Worm (Caenorhabditis elegans) whole organism, young adult: ENCODE data around the gene fbxb-19.

Experiments used
- B0261.1 ChIP-seq: sonication (generic microtip); optimal IDR thresholded peaks from 2 replicates; lab custom pipeline; 2016; ENCODE audit warnings: mild to moderate bottlenecking, missing genetic modification characterization, moderate library complexity, missing compliant biosample characterization
- F55B11.4 ChIP-seq: sonication (generic microtip); optimal IDR thresholded peaks from 2 replicates; lab custom pipeline; 2016; ENCODE audit warnings: missing compliant biosample characterization, missing genetic modification characterization, borderline replicate concordance; ENCODE audit not compliant: insufficient read depth
- F57C9.4 ChIP-seq: sonication (generic microtip); optimal IDR thresholded peaks from 2 replicates; lab custom pipeline; 2017; ENCODE audit warnings: mild to moderate bottlenecking, missing genetic modification characterization, missing compliant biosample characterization
- K12H6.12 ChIP-seq: fragments of 200-800 bp; sonication (Bioruptor generic); optimal IDR thresholded peaks from 2 replicates; lab custom pipeline; 2018; ENCODE audit warnings: mild to moderate bottlenecking, missing genetic modification characterization, missing compliant biosample characterization
- Y53G8AR.9 ChIP-seq: fragments of 200-800 bp; sonication (Bioruptor generic); conservative IDR thresholded peaks from 2 replicates; pipeline ENCODE4 v1.3.6; 2022; ENCODE audit warnings: missing genetic modification reagents, missing genetic modification characterization, missing compliant biosample characterization
- ama-1 ChIP-seq, 3 experiments: fragments of 150-350 bp in 1 of 3; sonication (generic microtip) in 2 of 3; optimal IDR thresholded peaks; 2 replicates each; lab custom pipeline; 2014 to 2018; ENCODE audit warnings: missing biosample characterization in 2 of 3, missing genetic modification characterization in 2 of 3, missing genetic modification reagents in 2 of 3
- atf-7 ChIP-seq: sonication (generic microtip); optimal IDR thresholded peaks from 2 replicates; lab custom pipeline; 2017; ENCODE audit warnings: mild to moderate bottlenecking, missing genetic modification characterization, missing compliant biosample characterization
- attf-3 ChIP-seq: fragments of 200-800 bp; sonication (Bioruptor generic); conservative IDR thresholded peaks from 2 replicates; pipeline ENCODE4 v1.3.6; 2022; ENCODE audit warnings: missing genetic modification reagents, missing genetic modification characterization, missing compliant biosample characterization
- attf-5 ChIP-seq: fragments of 200-800 bp; sonication (Bioruptor generic); optimal IDR thresholded peaks from 2 replicates; lab custom pipeline; 2018; ENCODE audit warnings: mild to moderate bottlenecking, missing genetic modification characterization, missing compliant biosample characterization
- ccch-3 ChIP-seq: fragments of 200-800 bp; sonication (Bioruptor generic); optimal IDR thresholded peaks from 2 replicates; lab custom pipeline; 2018; ENCODE audit warnings: mild to moderate bottlenecking, missing genetic modification characterization, missing compliant biosample characterization
- ceh-100 ChIP-seq: fragments of 200-800 bp; sonication (Bioruptor generic); IDR thresholded peaks from 2 replicates; pipeline ENCODE4 v1.3.6; 2022; ENCODE audit warnings: missing genetic modification reagents, missing genetic modification characterization, missing compliant biosample characterization
- ceh-27 ChIP-seq: fragments of 200-800 bp; sonication (Bioruptor generic); optimal IDR thresholded peaks from 2 replicates; lab custom pipeline; 2018; ENCODE audit warnings: mild to moderate bottlenecking, missing genetic modification characterization, moderate library complexity, missing compliant biosample characterization
- dox-1 ChIP-seq: fragments of 200-800 bp; sonication (Bioruptor generic); IDR thresholded peaks from 2 replicates; pipeline ENCODE4 v1.3.6; 2022; ENCODE audit warnings: missing genetic modification reagents, missing genetic modification characterization, missing compliant biosample characterization
- egl-18 ChIP-seq: fragments of 200-800 bp; sonication (Bioruptor generic); IDR thresholded peaks from 2 replicates; pipeline ENCODE4 v1.3.6; 2022; ENCODE audit warnings: missing genetic modification reagents, missing genetic modification characterization, missing compliant biosample characterization
- ekl-4 ChIP-seq: fragments of 200-800 bp; sonication (Bioruptor generic); IDR thresholded peaks from 2 replicates; pipeline ENCODE4 v1.3.6; 2022; ENCODE audit warnings: missing genetic modification reagents, missing genetic modification characterization, missing compliant biosample characterization
- ets-4 ChIP-seq: fragments of 200-800 bp; sonication (Bioruptor generic); optimal IDR thresholded peaks from 2 replicates; lab custom pipeline; 2018; ENCODE audit warnings: mild to moderate bottlenecking, missing genetic modification characterization, missing compliant biosample characterization
- hmg-1.2 ChIP-seq: fragments of 200-800 bp; sonication (Bioruptor generic); IDR thresholded peaks from 2 replicates; pipeline ENCODE4 v1.3.6; 2022; ENCODE audit warnings: missing genetic modification reagents, missing genetic modification characterization, missing compliant biosample characterization
- hmg-20 ChIP-seq: fragments of 200-800 bp; sonication (Bioruptor generic); IDR thresholded peaks from 2 replicates; pipeline ENCODE4 v1.3.6; 2022; ENCODE audit warnings: missing genetic modification reagents, missing genetic modification characterization, missing compliant biosample characterization
- hsf-1 ChIP-seq: fragments of 200-800 bp; sonication (Bioruptor generic); IDR thresholded peaks from 2 replicates; pipeline ENCODE4 v1.3.6; 2022; ENCODE audit warnings: missing genetic modification reagents, missing genetic modification characterization, missing compliant biosample characterization
- let-607 ChIP-seq, 2 experiments: fragments of 200-800 bp in 1 of 2; sonication (Bioruptor generic) in 1 of 2; sonication (generic microtip) in 1 of 2; optimal IDR thresholded peaks; 2 replicates each; lab custom pipeline; 2016 to 2018; ENCODE audit warnings: mild to moderate bottlenecking in 2 of 2, missing compliant biosample characterization in 2 of 2, missing genetic modification characterization in 2 of 2, moderate library complexity in 2 of 2, missing genotype in 1 of 2
- lin-35 ChIP-seq, 3 experiments: fragments of 150-350 bp in 2 of 3; sonication (generic microtip) in 1 of 3; optimal IDR thresholded peaks; 2 replicates each; lab custom pipeline; 2014 to 2018; ENCODE audit warnings: missing biosample characterization in 3 of 3, missing genetic modification characterization in 3 of 3, missing genetic modification reagents in 3 of 3
- madf-6 ChIP-seq: fragments of 200-800 bp; sonication (Bioruptor generic); IDR thresholded peaks from 2 replicates; pipeline ENCODE4 v1.3.6; 2022; ENCODE audit warnings: missing genetic modification reagents, missing genetic modification characterization, missing compliant biosample characterization
- nfya-1 ChIP-seq: sonication (generic microtip); optimal IDR thresholded peaks from 2 replicates; lab custom pipeline; 2017; ENCODE audit warnings: antibody characterized with exemption, missing compliant biosample characterization, missing genetic modification characterization, borderline replicate concordance; ENCODE audit not compliant: insufficient read depth
- nhr-27 ChIP-seq: fragments of 200-800 bp; sonication (Bioruptor generic); optimal IDR thresholded peaks from 2 replicates; lab custom pipeline; 2018; ENCODE audit warnings: mild to moderate bottlenecking, missing genetic modification characterization, moderate library complexity, missing compliant biosample characterization
- nhr-80 ChIP-seq: sonication (generic microtip); optimal IDR thresholded peaks from 2 replicates; lab custom pipeline; 2016; ENCODE audit warnings: missing genetic modification characterization, missing compliant biosample characterization
- pbrm-1 ChIP-seq: fragments of 200-800 bp; sonication (Bioruptor generic); IDR thresholded peaks from 2 replicates; pipeline ENCODE4 v1.3.6; 2022; ENCODE audit warnings: missing genetic modification reagents, missing genetic modification characterization, missing compliant biosample characterization
- pha-4 ChIP-seq: fragments of 150-350 bp; sonication (generic microtip); optimal IDR thresholded peaks from 2 replicates; lab custom pipeline; 2014; ENCODE audit warnings: missing biosample characterization, missing genetic modification reagents, missing genetic modification characterization
- sdz-38 ChIP-seq: sonication (generic microtip); optimal IDR thresholded peaks from 2 replicates; lab custom pipeline; 2016; ENCODE audit warnings: missing genotype, missing genetic modification characterization, missing compliant biosample characterization
- sea-2 ChIP-seq: fragments of 200-800 bp; sonication (Bioruptor generic); IDR thresholded peaks from 2 replicates; pipeline ENCODE4 v1.3.6; 2022; ENCODE audit warnings: missing genetic modification characterization, missing compliant biosample characterization
- snpc-1.1 ChIP-seq: sonication (generic microtip); optimal IDR thresholded peaks from 2 replicates; lab custom pipeline; 2017; ENCODE audit warnings: missing genetic modification characterization, mild to moderate bottlenecking, missing compliant biosample characterization, antibody characterized with exemption, moderate library complexity, missing genotype, missing genetic modification reagents; ENCODE audit not compliant: insufficient read depth
- tbp1 ChIP-seq: fragments of 200-800 bp; sonication (Bioruptor generic); optimal IDR thresholded peaks from 2 replicates; lab custom pipeline; 2018; ENCODE audit warnings: mild to moderate bottlenecking, missing genetic modification characterization, missing compliant biosample characterization
- unc-130 ChIP-seq: sonication (generic microtip); optimal IDR thresholded peaks from 2 replicates; lab custom pipeline; 2016; ENCODE audit warnings: missing genetic modification reagents, missing genetic modification characterization, missing compliant biosample characterization
- ztf-6 ChIP-seq: fragments of 200-800 bp; sonication (Bioruptor generic); IDR thresholded peaks from 2 replicates; pipeline ENCODE4 v1.3.6; 2022; ENCODE audit warnings: missing genetic modification reagents, missing genetic modification characterization, missing compliant biosample characterization

The fbxb-19 gene

ce11 chrII:1668913-1669312 lies 20.1 kb downstream of the fbxb-19 start, which contains the start of gene srw-97:
TSS of gene srw-97 (minus strand) at chrII:1669013.
- TF ChIP-seq madf-6 (GFP tag; lab: Robert Waterston, UW) (no peak), egl-18 (GFP tag; lab: Robert Waterston, UW) (no peak), sea-2 (GFP tag; lab: Robert Waterston, UW) (no peak), snpc-1.1 (tag; lab: Kevin White, UChicago) (no peak), attf-3 (GFP tag; lab: Robert Waterston, UW) (no peak), nhr-27 (tag; lab: Kevin White, UChicago) (no peak), K12H6.12 (tag; lab: Kevin White, UChicago) (no peak), hmg-20 (GFP tag; lab: Robert Waterston, UW) (no peak), ama-1 (optimal IDR thresholded peaks at IDR 0.05; lab: Kevin White, UChicago) (no peak), ama-1 (GFP tag; optimal IDR thresholded peaks at IDR 0.05; lab: Kevin White, UChicago) (no peak), lin-35 (GFP tag; optimal IDR thresholded peaks at IDR 0.05; lab: Kevin White, UChicago) (no peak), ceh-100 (GFP tag; lab: Robert Waterston, UW) (no peak), ceh-27 (GFP tag; lab: Kevin White, UChicago) (no peak), let-607 (tag; optimal IDR thresholded peaks at IDR 0.05; lab: Kevin White, UChicago) (no peak), ztf-6 (GFP tag; lab: Robert Waterston, UW) (no peak), unc-130 (GFP tag; lab: Kevin White, UChicago) (no peak), sdz-38 (tag; lab: Kevin White, UChicago) (no peak), ekl-4 (no peak), ccch-3 (no peak), Y53G8AR.9 (GFP tag; lab: Robert Waterston, UW) (no peak), nfya-1 (tag; lab: Kevin White, UChicago) (no peak)

ce11 chrII:1666025-1666424 lies 23.0 kb downstream of the fbxb-19 start, which contains the start of gene srlf-29:
TSS of gene srlf-29 (plus strand) at chrII:1666325.
- TF ChIP-seq ets-4 (no peak), hsf-1 (GFP tag; lab: Robert Waterston, UW) (no peak)

- TF ChIP-seq atf-7 (tag; lab: Kevin White, UChicago) (peak; percentile 90), let-607 (tag; optimal IDR thresholded peaks at IDR 0.05; lab: Kevin White, UChicago) (peak in 1 of 2 experiments; percentile 3), tbp1 (GFP tag; lab: Kevin White, UChicago) (peak; percentile 15), attf-5 (GFP tag; lab: Kevin White, UChicago) (peak; percentile 61), dox-1 (GFP tag; lab: Robert Waterston, UW) (peak; percentile 22; the same call in 1 of the 2 replicates), nhr-80 (tag; lab: Kevin White, UChicago) (peak; percentile 57), F55B11.4 (tag; lab: Kevin White, UChicago) (no peak), hmg-1.2 (GFP tag; lab: Robert Waterston, UW) (peak; percentile 53; the same call in 1 of the 2 replicates), pha-4 (tag; lab: Kevin White, UChicago) (no peak)
Observed at ce11 chrII:1663516-1663915, 25.5 kb downstream of the fbxb-19 start, which contains the start of gene duxl-1. TSS of gene duxl-1 (plus strand) at chrII:1663699.

- TF ChIP-seq hmg-1.2 (GFP tag; lab: Robert Waterston, UW) (peak; percentile 77), B0261.1 (no peak), F57C9.4 (no peak), pbrm-1 (no peak)
- TF ChIP-seq, all 124 proteins: peak for 1
Observed at ce11 chrII:1662881-1663280, 26.1 kb downstream of the fbxb-19 start, which contains the start of gene ZC204.14. TSS of gene ZC204.14 (minus strand) at chrII:1662949.
